Fruit fly (Drosophila melanogaster) whole organism: ENCODE measurements around the gene P5CS.

Experiments
- Dll ChIP-seq: fragments of >200 bp; optimal IDR thresholded peaks from 2 replicates; lab custom pipeline; 2017
- pan ChIP-seq: fragments of >200 bp; optimal IDR thresholded peaks from 2 replicates; lab custom pipeline; 2017
- psq ChIP-seq: fragments of >200 bp; optimal IDR thresholded peaks from 2 replicates; lab custom pipeline; 2017
- usp ChIP-seq: fragments of >200 bp; optimal IDR thresholded peaks from 2 replicates; lab custom pipeline; 2017; ENCODE audit warnings: missing biosample characterization, missing genetic modification characterization, mixed read lengths

DNA sequence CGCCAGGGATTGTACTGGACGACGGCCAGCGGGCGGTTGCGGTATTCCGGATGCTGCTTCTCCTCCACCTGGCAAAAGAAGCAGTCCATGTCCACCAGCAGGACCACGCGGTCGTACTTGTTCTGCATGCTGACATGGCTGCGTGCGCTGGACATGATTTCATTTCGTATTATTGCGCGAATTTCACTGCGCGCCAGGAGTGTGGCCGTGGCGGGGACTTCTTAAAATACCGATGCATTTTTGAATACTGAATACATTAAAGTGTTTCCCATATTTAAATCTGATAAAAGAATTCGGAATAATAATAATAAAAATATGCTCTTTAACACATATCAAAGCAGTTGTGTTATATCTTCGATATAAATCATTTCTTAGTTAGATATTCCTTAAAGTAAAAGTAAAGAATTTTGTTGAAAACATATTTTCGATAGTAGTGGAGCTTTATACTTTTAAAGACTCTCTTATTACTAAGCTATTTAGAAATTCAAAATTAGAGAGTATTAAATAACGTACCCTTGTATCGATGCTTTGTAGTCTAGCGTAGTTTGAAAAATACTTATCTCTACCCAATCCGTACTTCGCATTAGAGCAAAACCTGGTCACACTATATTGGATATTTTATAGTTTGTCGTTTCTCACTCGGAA is 30.1 kb upstream of the P5CS start, which contains the start of the genes PolH and CG14562:
- TF ChIP-seq psq (lab: Kevin White, UChicago) = no peak
- TF ChIP-seq usp (GFP tag; lab: Kevin White, UChicago) = no peak
- no peak for TF ChIP-seq Dll
- no peak for TF ChIP-seq pan (lab: Kevin White, UChicago)
